Fruit fly (Drosophila melanogaster): ENCODE measurements around the gene Cyp6d5.

DNA sequence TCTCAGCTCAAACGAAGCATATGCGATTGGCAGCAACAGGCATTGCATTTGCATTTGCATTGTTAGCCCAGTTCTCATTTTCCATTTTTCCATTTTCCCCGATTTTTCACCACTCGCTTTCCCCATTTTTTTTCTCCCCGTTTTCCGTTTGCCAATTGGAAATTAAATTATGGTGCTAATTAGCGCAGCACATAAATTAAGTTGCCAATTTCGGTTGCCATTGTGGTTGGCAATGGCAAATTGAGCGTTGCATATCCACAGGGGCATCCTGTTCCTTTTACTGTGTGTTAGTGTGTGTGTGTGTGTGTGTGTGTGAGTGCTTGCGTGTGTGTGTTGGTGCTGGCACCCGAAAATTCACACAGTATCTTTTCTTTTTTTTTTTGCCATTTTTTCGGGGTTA is 8.3 kb downstream of the Cyp6d5 start:
- TF ChIP-seq CG33017 (tag; optimal IDR thresholded peaks at IDR 0.05), result no peak
- TF ChIP-seq cic (GFP tag; optimal IDR thresholded peaks at IDR 0.05), result no peak
- no peak for TF ChIP-seq CG7101 (tag; optimal IDR thresholded peaks at IDR 0.05)
- no peak for TF ChIP-seq ovo (GFP tag; optimal IDR thresholded peaks at IDR 0.05)
- no peak for TF ChIP-seq Mnt (GFP tag; optimal IDR thresholded peaks at IDR 0.05)
- no peak for TF ChIP-seq cnc (optimal IDR thresholded peaks at IDR 0.05)
- TF ChIP-seq CG5204 (GFP tag; optimal IDR thresholded peaks at IDR 0.05), result no peak
- TF ChIP-seq CG7045 (GFP tag; optimal IDR thresholded peaks at IDR 0.05), result no peak
- TF ChIP-seq pad (GFP tag; optimal IDR thresholded peaks at IDR 0.05), result no peak
- no peak for TF ChIP-seq CG14711 (tag; optimal IDR thresholded peaks at IDR 0.05)

Measured in whole organism, adult.